Worm (Caenorhabditis elegans) whole organism, L2 larva: Measurements from ENCODE around the gene cdt-2.

Experiments
- C34F6.9 ChIP-seq: fragments of 150-350 bp; optimal IDR thresholded peaks from 2 replicates; lab custom pipeline; 2014; ENCODE audit warnings: missing biosample characterization, missing genetic modification characterization
- F13H6.1 ChIP-seq: sonication (generic microtip); optimal IDR thresholded peaks from 2 replicates; lab custom pipeline; 2016; ENCODE audit warnings: missing genetic modification characterization, missing compliant biosample characterization
- alr-1 ChIP-seq: fragments of 150-350 bp; optimal IDR thresholded peaks from 2 replicates; lab custom pipeline; 2014; ENCODE audit warnings: missing biosample characterization, missing genetic modification characterization
- aly-2 ChIP-seq: fragments of 150-350 bp; optimal IDR thresholded peaks from 2 replicates; lab custom pipeline; 2014; ENCODE audit warnings: missing biosample characterization, missing genetic modification characterization
- ama-1 ChIP-seq: fragments of 150-350 bp; optimal IDR thresholded peaks from 2 replicates; lab custom pipeline; 2018; ENCODE audit warnings: inconsistent platforms
- blmp-1 ChIP-seq: sonication (generic microtip); optimal IDR thresholded peaks from 2 replicates; lab custom pipeline; 2017; ENCODE audit warnings: missing genetic modification characterization, mild to moderate bottlenecking, missing compliant biosample characterization, antibody characterized with exemption, moderate library complexity; ENCODE audit not compliant: insufficient read depth
- ceh-16 ChIP-seq: fragments of 150-350 bp; optimal IDR thresholded peaks from 2 replicates; lab custom pipeline; 2014; ENCODE audit warnings: missing biosample characterization, missing genetic modification characterization
- ceh-82 ChIP-seq: fragments of 150-350 bp; optimal IDR thresholded peaks from 2 replicates; lab custom pipeline; 2014; ENCODE audit warnings: missing biosample characterization, missing genetic modification characterization
- dmd-4 ChIP-seq: sonication (generic microtip); optimal IDR thresholded peaks from 2 replicates; lab custom pipeline; 2017; ENCODE audit warnings: missing biosample characterization, missing genetic modification characterization
- egl-27 ChIP-seq: sonication (generic microtip); optimal IDR thresholded peaks from 3 replicates; lab custom pipeline; 2017; ENCODE audit warnings: missing biosample characterization, missing genetic modification reagents, missing genetic modification characterization
- elt-1 ChIP-seq: fragments of 150-350 bp; optimal IDR thresholded peaks from 2 replicates; lab custom pipeline; 2014; ENCODE audit warnings: missing biosample characterization, missing genetic modification characterization
- elt-3 ChIP-seq: sonication (generic microtip); optimal IDR thresholded peaks from 2 replicates; lab custom pipeline; 2017; ENCODE audit warnings: missing biosample characterization, missing genetic modification characterization
- fos-1 ChIP-seq: fragments of 150-350 bp; optimal IDR thresholded peaks from 2 replicates; lab custom pipeline; 2014; ENCODE audit warnings: missing biosample characterization, missing genetic modification characterization
- lin-11 ChIP-seq: fragments of 150-350 bp; sonication (generic microtip); optimal IDR thresholded peaks from 2 replicates; lab custom pipeline; 2014; ENCODE audit warnings: missing biosample characterization, missing genetic modification characterization, inconsistent platforms, mixed read lengths
- lin-39 ChIP-seq: fragments of 150-350 bp; optimal IDR thresholded peaks from 2 replicates; lab custom pipeline; 2014; ENCODE audit warnings: missing biosample characterization, missing genetic modification reagents, missing genetic modification characterization
- lsy-2 ChIP-seq, 2 experiments: fragments of 150-350 bp in 1 of 2; sonication (generic microtip) in 1 of 2; optimal IDR thresholded peaks; 2 replicates each; lab custom pipeline; 2014 to 2017; ENCODE audit warnings: missing biosample characterization in 2 of 2, missing genetic modification characterization in 2 of 2
- mab-5 ChIP-seq: fragments of 150-350 bp; optimal IDR thresholded peaks from 2 replicates; lab custom pipeline; 2014; ENCODE audit warnings: missing biosample characterization, missing genetic modification characterization
- mbf-1 ChIP-seq: sonication (generic microtip); optimal IDR thresholded peaks from 2 replicates; lab custom pipeline; 2017; ENCODE audit warnings: missing biosample characterization, missing genetic modification characterization
- mdl-1 ChIP-seq, 2 experiments: fragments of 150-350 bp in 1 of 2; sonication (generic microtip) in 1 of 2; optimal IDR thresholded peaks; 2 replicates each; lab custom pipeline; 2017; ENCODE audit warnings: missing biosample characterization in 2 of 2, missing genetic modification characterization in 2 of 2
- nhr-10 ChIP-seq: sonication (generic microtip); optimal IDR thresholded peaks from 2 replicates; lab custom pipeline; 2017; ENCODE audit warnings: missing biosample characterization, missing genetic modification characterization
- nhr-11 ChIP-seq: fragments of 150-350 bp; optimal IDR thresholded peaks from 2 replicates; lab custom pipeline; 2014; ENCODE audit warnings: missing biosample characterization, missing genetic modification characterization
- nhr-12 ChIP-seq: fragments of 150-350 bp; optimal IDR thresholded peaks from 2 replicates; lab custom pipeline; 2014; ENCODE audit warnings: missing biosample characterization, missing genetic modification characterization
- nhr-129 ChIP-seq: fragments of 150-350 bp; optimal IDR thresholded peaks from 2 replicates; lab custom pipeline; 2014; ENCODE audit warnings: missing biosample characterization, missing genetic modification characterization
- nhr-21 ChIP-seq: fragments of 150-350 bp; optimal IDR thresholded peaks from 2 replicates; lab custom pipeline; 2014; ENCODE audit warnings: missing biosample characterization, missing genetic modification characterization
- nhr-23 ChIP-seq: fragments of 150-350 bp; optimal IDR thresholded peaks from 2 replicates; lab custom pipeline; 2014; ENCODE audit warnings: missing biosample characterization, missing genetic modification reagents, missing genetic modification characterization
- nhr-237 ChIP-seq: fragments of 150-350 bp; optimal IDR thresholded peaks from 2 replicates; lab custom pipeline; 2014; ENCODE audit warnings: missing biosample characterization, missing genetic modification characterization
- nhr-77 ChIP-seq: fragments of 150-350 bp; optimal IDR thresholded peaks from 2 replicates; lab custom pipeline; 2014; ENCODE audit warnings: missing biosample characterization, missing genetic modification characterization
- peb-1 ChIP-seq: fragments of 150-350 bp; optimal IDR thresholded peaks from 2 replicates; lab custom pipeline; 2014; ENCODE audit warnings: missing biosample characterization, missing genetic modification characterization
- sma-3 ChIP-seq: sonication (generic microtip); optimal IDR thresholded peaks from 2 replicates; lab custom pipeline; 2016; ENCODE audit warnings: missing genetic modification reagents, missing genetic modification characterization, missing compliant biosample characterization
- sma-9 ChIP-seq, 2 experiments: fragments of 150-350 bp in 1 of 2; sonication (generic microtip) in 1 of 2; optimal IDR thresholded peaks; 2 replicates each; lab custom pipeline; 2014 to 2016; ENCODE audit warnings: missing genetic modification characterization in 2 of 2, mild to moderate bottlenecking in 1 of 2, missing biosample characterization in 1 of 2, missing compliant biosample characterization in 1 of 2, missing genetic modification reagents in 1 of 2, moderate library complexity in 1 of 2
- snpc-4 ChIP-seq: fragments of 150-350 bp; optimal IDR thresholded peaks from 2 replicates; lab custom pipeline; 2014; ENCODE audit warnings: missing biosample characterization, missing genetic modification characterization
- unc-39 ChIP-seq: fragments of 150-350 bp; optimal IDR thresholded peaks from 2 replicates; lab custom pipeline; 2014; ENCODE audit warnings: missing biosample characterization, missing genetic modification characterization
- unc-55 ChIP-seq: fragments of 150-350 bp; sonication (generic microtip); optimal IDR thresholded peaks from 3 replicates; lab custom pipeline; 2014; ENCODE audit warnings: missing biosample characterization, missing genetic modification reagents, missing genetic modification characterization
- unc-62 ChIP-seq: fragments of 150-350 bp; optimal IDR thresholded peaks from 2 replicates; lab custom pipeline; 2014; ENCODE audit warnings: missing biosample characterization, missing genetic modification reagents, missing genetic modification characterization
- zag-1 ChIP-seq: fragments of 150-350 bp; optimal IDR thresholded peaks from 2 replicates; lab custom pipeline; 2014; ENCODE audit warnings: missing biosample characterization, missing genetic modification characterization
- ztf-1 ChIP-seq: fragments of 200-800 bp; sonication (Bioruptor generic); conservative IDR thresholded peaks from 2 replicates; pipeline ENCODE4 v1.3.6; 2022; ENCODE audit warnings: missing genetic modification characterization, missing compliant biosample characterization
- ztf-11 ChIP-seq: sonication (generic microtip); optimal IDR thresholded peaks from 2 replicates; lab custom pipeline; 2017; ENCODE audit warnings: missing biosample characterization, missing genetic modification characterization
- ztf-4 ChIP-seq: fragments of 150-350 bp; optimal IDR thresholded peaks from 2 replicates; lab custom pipeline; 2014; ENCODE audit warnings: missing biosample characterization, missing genetic modification characterization

The cdt-2 gene

ce11 chrV:14955676-14956075 is 35.2 kb downstream of the cdt-2 start, which contains the start of gene F02D8.9:
Gene F02D8.9, minus strand, starts transcription at chrV:14955776.
- TF ChIP-seq egl-27 (no peak), ztf-1 (GFP tag; lab: Robert Waterston, UW) (no peak), unc-62 (no peak), lin-11 (tag; lab: Kevin White, UChicago) (no peak), nhr-11 (tag; lab: Kevin White, UChicago) (no peak), nhr-129 (tag; lab: Kevin White, UChicago) (no peak), peb-1 (tag; lab: Kevin White, UChicago) (no peak), snpc-4 (tag; lab: Kevin White, UChicago) (no peak), sma-9 (GFP tag; optimal IDR thresholded peaks at IDR 0.05; lab: Kevin White, UChicago) (no peak), sma-9 (tag; optimal IDR thresholded peaks at IDR 0.05; lab: Kevin White, UChicago) (no peak), ztf-11 (tag; lab: Kevin White, UChicago) (no peak), unc-39 (no peak), ceh-82 (tag; lab: Kevin White, UChicago) (no peak)

- TF ChIP-seq mdl-1 (tag; optimal IDR thresholded peaks at IDR 0.05; lab: Kevin White, UChicago): no peak
- no peak for TF ChIP-seq elt-3 (tag; lab: Kevin White, UChicago)
These were observed 36.3 kb downstream of the cdt-2 start, which contains the start of gene C30G7.5 for ce11 chrV:14954633-14955032. Gene C30G7.5, minus strand, starts transcription at chrV:14954733.

ce11 chrV:14949477-14949876 is 41.4 kb downstream of the cdt-2 start, which contains the start of gene hil-1:
Gene hil-1, plus strand, starts transcription at chrV:14949777.
- TF ChIP-seq elt-1 (tag; lab: Kevin White, UChicago) (no peak), ztf-1 (GFP tag; lab: Robert Waterston, UW) (no peak), alr-1 (tag; lab: Kevin White, UChicago) (no peak), nhr-23 (tag; lab: Kevin White, UChicago) (no peak), F13H6.1 (tag; lab: Kevin White, UChicago) (no peak), lin-11 (tag; lab: Kevin White, UChicago) (no peak), aly-2 (no peak)

ce11 chrV:14948566-14948965 is 42.4 kb downstream of the cdt-2 start:
- TF ChIP-seq ztf-4 (no peak), nhr-11 (tag; lab: Kevin White, UChicago) (no peak), mab-5 (tag; lab: Kevin White, UChicago) (no peak), unc-55 (GFP tag; lab: Kevin White, UChicago) (no peak), ama-1 (lab: Kevin White, UChicago) (peak; percentile 17), sma-3 (GFP tag; lab: Kevin White, UChicago) (no peak), mbf-1 (no peak), C34F6.9 (peak; percentile 49), zag-1 (tag; lab: Kevin White, UChicago) (no peak), nhr-129 (tag; lab: Kevin White, UChicago) (peak; percentile 83), nhr-21 (tag; lab: Kevin White, UChicago) (no peak), egl-27 (no peak), dmd-4 (tag; lab: Kevin White, UChicago) (no peak), nhr-77 (no peak), snpc-4 (tag; lab: Kevin White, UChicago) (no peak), lin-11 (tag; lab: Kevin White, UChicago) (peak; percentile 43), fos-1 (tag; lab: Kevin White, UChicago) (no peak), ceh-16 (tag; lab: Kevin White, UChicago) (no peak), elt-3 (tag; lab: Kevin White, UChicago) (no peak), nhr-237 (tag; lab: Kevin White, UChicago) (no peak), F13H6.1 (tag; lab: Kevin White, UChicago) (no peak), nhr-10 (no peak), mdl-1 (tag; optimal IDR thresholded peaks at IDR 0.05; lab: Kevin White, UChicago) (no peak), lsy-2 (tag; optimal IDR thresholded peaks at IDR 0.05; lab: Kevin White, UChicago) (no peak), nhr-12 (tag; lab: Kevin White, UChicago) (no peak), unc-62 (no peak), nhr-23 (tag; lab: Kevin White, UChicago) (no peak), lin-39 (tag; lab: Kevin White, UChicago) (no peak), blmp-1 (no peak)
